Worm (Caenorhabditis elegans) whole organism, L1 larva: ENCODE measurements around the gene srd-63.
A peak's percentile ranks its signal among the peaks of the same experiment; 100 is the strongest.

Experiments
- C04F5.9 ChIP-seq: sonication (generic microtip); optimal IDR thresholded peaks from 2 replicates; lab custom pipeline; 2016; ENCODE audit warnings: missing genetic modification characterization, missing compliant biosample characterization
- C16A3.4 ChIP-seq: fragments of 150-350 bp; optimal IDR thresholded peaks from 2 replicates; lab custom pipeline; 2014; ENCODE audit warnings: missing biosample characterization, missing genetic modification characterization
- F16B12.6 ChIP-seq: fragments of 150-350 bp; optimal IDR thresholded peaks from 2 replicates; lab custom pipeline; 2014; ENCODE audit warnings: missing biosample characterization, missing genetic modification characterization
- Y116A8C.19 ChIP-seq: sonication (generic microtip); optimal IDR thresholded peaks from 2 replicates; lab custom pipeline; 2016; ENCODE audit warnings: missing compliant biosample characterization, missing genetic modification characterization, borderline replicate concordance
- aha-1 ChIP-seq: fragments of 150-350 bp; optimal IDR thresholded peaks from 2 replicates; lab custom pipeline; 2014; ENCODE audit warnings: missing biosample characterization, missing genetic modification characterization
- aly-2 ChIP-seq: fragments of 150-350 bp; optimal IDR thresholded peaks from 2 replicates; lab custom pipeline; 2014; ENCODE audit warnings: missing biosample characterization, missing genetic modification characterization
- ama-1 ChIP-seq: fragments of 150-350 bp; optimal IDR thresholded peaks from 2 replicates; lab custom pipeline; 2014
- ceh-63 ChIP-seq: fragments of 200-800 bp; sonication (Bioruptor generic); optimal IDR thresholded peaks from 2 replicates; lab custom pipeline; 2018; ENCODE audit warnings: mild to moderate bottlenecking, missing genetic modification characterization, missing compliant biosample characterization
- ceh-82 ChIP-seq, 3 experiments: fragments of 150-350 bp in 1 of 3; sonication (generic microtip) in 2 of 3; optimal IDR thresholded peaks; 2 replicates each; lab custom pipeline; 2014 to 2017; ENCODE audit warnings: missing biosample characterization in 3 of 3, missing genetic modification characterization in 3 of 3
- ceh-88 ChIP-seq: fragments of 200-800 bp; sonication (Bioruptor generic); IDR thresholded peaks from 2 replicates; pipeline ENCODE4 v1.3.6; 2022; ENCODE audit warnings: missing genetic modification characterization, missing compliant biosample characterization
- ceh-90 ChIP-seq: sonication (generic microtip); optimal IDR thresholded peaks from 2 replicates; lab custom pipeline; 2016; ENCODE audit warnings: missing genetic modification characterization, missing compliant biosample characterization
- dpl-1 ChIP-seq, 3 experiments: fragments of 150-350 bp in 2 of 3; sonication (generic microtip) in 1 of 3; optimal IDR thresholded peaks; 2 replicates each; lab custom pipeline; 2014 to 2017; ENCODE audit warnings: missing biosample characterization in 3 of 3, missing genetic modification characterization in 3 of 3, missing genetic modification reagents in 3 of 3
- efl-1 ChIP-seq, 4 experiments: fragments of 150-350 bp; optimal IDR thresholded peaks in 3 of 4; peaks in 1 of 4; 1 replicate in 1 of 4; 2 replicates in 3 of 4; lab custom pipeline; 2014; ENCODE audit warnings: missing biosample characterization in 2 of 4, missing genetic modification characterization in 2 of 4, missing genetic modification reagents in 2 of 4
- efl-3 ChIP-seq: fragments of 200-800 bp; sonication (Bioruptor generic); optimal IDR thresholded peaks from 2 replicates; lab custom pipeline; 2018; ENCODE audit warnings: mild to moderate bottlenecking, missing genetic modification characterization, missing compliant biosample characterization
- egl-13 ChIP-seq: sonication (generic microtip); optimal IDR thresholded peaks from 2 replicates; lab custom pipeline; 2016; ENCODE audit warnings: missing genotype, missing genetic modification reagents, missing genetic modification characterization, missing compliant biosample characterization
- egl-27 ChIP-seq, 2 experiments: fragments of 150-350 bp in 1 of 2; sonication (generic microtip); optimal IDR thresholded peaks; 3 replicates each; lab custom pipeline; 2017 to 2018; ENCODE audit warnings: missing biosample characterization in 2 of 2, missing genetic modification characterization in 2 of 2, missing genetic modification reagents in 2 of 2
- elt-2 ChIP-seq: sonication (generic microtip); optimal IDR thresholded peaks from 2 replicates; lab custom pipeline; 2016; ENCODE audit warnings: missing genetic modification characterization, mild to moderate bottlenecking, inconsistent platforms, missing compliant biosample characterization, missing genetic modification reagents
- elt-3 ChIP-seq, 6 experiments: fragments of 150-350 bp in 1 of 6; sonication (generic microtip); optimal IDR thresholded peaks; 2 replicates each; lab custom pipeline; 2017 to 2018; ENCODE audit warnings: missing biosample characterization in 6 of 6, missing genetic modification characterization in 6 of 6, inconsistent platforms in 1 of 6
- fkh-10 ChIP-seq: sonication (generic microtip); optimal IDR thresholded peaks from 2 replicates; lab custom pipeline; 2017; ENCODE audit warnings: missing biosample characterization, missing genetic modification reagents, missing genetic modification characterization
- fos-1 ChIP-seq: fragments of 150-350 bp; optimal IDR thresholded peaks from 2 replicates; lab custom pipeline; 2014; ENCODE audit warnings: missing biosample characterization, missing genetic modification characterization
- hlh-17 ChIP-seq: fragments of 200-800 bp; sonication (Bioruptor generic); optimal IDR thresholded peaks from 2 replicates; lab custom pipeline; 2018; ENCODE audit warnings: missing genetic modification characterization, mild to moderate bottlenecking, missing compliant biosample characterization, moderate library complexity, borderline replicate concordance
- hlh-4 ChIP-seq: sonication (generic microtip); optimal IDR thresholded peaks from 2 replicates; lab custom pipeline; 2016; ENCODE audit warnings: mild to moderate bottlenecking, missing genetic modification characterization, missing compliant biosample characterization
- hpl-2 ChIP-seq: fragments of 150-350 bp; optimal IDR thresholded peaks from 2 replicates; lab custom pipeline; 2014; ENCODE audit warnings: missing biosample characterization, missing genetic modification reagents, missing genetic modification characterization
- irx-1 ChIP-seq: sonication (generic microtip); optimal IDR thresholded peaks from 2 replicates; lab custom pipeline; 2016; ENCODE audit warnings: missing genetic modification characterization, missing compliant biosample characterization
- isw-1 ChIP-seq: fragments of 200-800 bp; sonication (Bioruptor generic); IDR thresholded peaks from 2 replicates; pipeline ENCODE4 v1.3.6; 2022; ENCODE audit warnings: missing genetic modification characterization, missing compliant biosample characterization
- lin-13 ChIP-seq: fragments of 150-350 bp; optimal IDR thresholded peaks from 2 replicates; lab custom pipeline; 2014; ENCODE audit warnings: missing biosample characterization, missing genetic modification reagents, missing genetic modification characterization
- lin-15B ChIP-seq: fragments of 150-350 bp; sonication (generic microtip); optimal IDR thresholded peaks from 3 replicates; lab custom pipeline; 2014; ENCODE audit warnings: missing biosample characterization, missing genetic modification characterization
- lin-35 ChIP-seq, 2 experiments: fragments of 150-350 bp; optimal IDR thresholded peaks; 2 replicates each; lab custom pipeline; 2014; ENCODE audit warnings: missing biosample characterization in 2 of 2, missing genetic modification characterization in 2 of 2, missing genetic modification reagents in 2 of 2
- lir-3 ChIP-seq: sonication (generic microtip); optimal IDR thresholded peaks from 2 replicates; lab custom pipeline; 2016; ENCODE audit warnings: mild to moderate bottlenecking, missing genetic modification characterization, moderate library complexity, missing compliant biosample characterization; ENCODE audit not compliant: poor library complexity
- mdl-1 ChIP-seq, 2 experiments: fragments of 150-350 bp; optimal IDR thresholded peaks; 2 replicates each; lab custom pipeline; 2014 to 2017; ENCODE audit warnings: missing biosample characterization in 2 of 2, missing genetic modification characterization in 2 of 2, inconsistent platforms in 1 of 2
- mep-1 ChIP-seq: fragments of 150-350 bp; optimal IDR thresholded peaks from 2 replicates; lab custom pipeline; 2014; ENCODE audit warnings: missing biosample characterization, missing genetic modification characterization
- nhr-12 ChIP-seq: sonication (generic microtip); optimal IDR thresholded peaks from 2 replicates; lab custom pipeline; 2017; ENCODE audit warnings: missing biosample characterization, missing genetic modification characterization
- nhr-47 ChIP-seq: sonication (generic microtip); optimal IDR thresholded peaks from 2 replicates; lab custom pipeline; 2016; ENCODE audit warnings: mild to moderate bottlenecking, missing genetic modification characterization, moderate library complexity, missing compliant biosample characterization
- nhr-71 ChIP-seq: sonication (generic microtip); optimal IDR thresholded peaks from 2 replicates; lab custom pipeline; 2016; ENCODE audit warnings: mild to moderate bottlenecking, missing genetic modification characterization, moderate library complexity, missing compliant biosample characterization
- nhr-76 ChIP-seq: sonication (generic microtip); optimal IDR thresholded peaks from 2 replicates; lab custom pipeline; 2017; ENCODE audit warnings: missing biosample characterization, missing genetic modification characterization
- nhr-77 ChIP-seq: fragments of 150-350 bp; optimal IDR thresholded peaks from 2 replicates; lab custom pipeline; 2014; ENCODE audit warnings: missing biosample characterization, missing genetic modification characterization
- nhr-90 ChIP-seq: sonication (generic microtip); optimal IDR thresholded peaks from 2 replicates; lab custom pipeline; 2016; ENCODE audit warnings: mild to moderate bottlenecking, missing genetic modification characterization, missing compliant biosample characterization; ENCODE audit not compliant: poor library complexity
- pag-3 ChIP-seq: sonication (generic microtip); optimal IDR thresholded peaks from 2 replicates; lab custom pipeline; 2017; ENCODE audit warnings: missing genetic modification characterization, mild to moderate bottlenecking, missing compliant biosample characterization, antibody characterized with exemption, borderline replicate concordance; ENCODE audit not compliant: insufficient read depth
- pax-3 ChIP-seq: fragments of 200-800 bp; sonication (Bioruptor generic); optimal IDR thresholded peaks from 2 replicates; lab custom pipeline; 2018; ENCODE audit warnings: mild to moderate bottlenecking, missing genetic modification characterization, moderate library complexity, missing compliant biosample characterization
- rnt-1 ChIP-seq: sonication (generic microtip); optimal IDR thresholded peaks from 2 replicates; lab custom pipeline; 2016; ENCODE audit warnings: mild to moderate bottlenecking, missing genetic modification characterization, moderate library complexity, missing compliant biosample characterization
- skn-1 ChIP-seq: fragments of 150-350 bp; optimal IDR thresholded peaks from 2 replicates; lab custom pipeline; 2014; ENCODE audit warnings: missing biosample characterization, missing genetic modification characterization
- snu-23 ChIP-seq: sonication (generic microtip); optimal IDR thresholded peaks from 2 replicates; lab custom pipeline; 2016; ENCODE audit warnings: missing genetic modification characterization, missing compliant biosample characterization
- sox-4 ChIP-seq: sonication (generic microtip); optimal IDR thresholded peaks from 2 replicates; lab custom pipeline; 2016; ENCODE audit warnings: missing genetic modification characterization, missing compliant biosample characterization
- tbx-2 ChIP-seq: sonication (generic microtip); optimal IDR thresholded peaks from 2 replicates; lab custom pipeline; 2016; ENCODE audit warnings: missing genetic modification characterization, missing compliant biosample characterization
- unc-130 ChIP-seq: fragments of 150-350 bp; optimal IDR thresholded peaks from 2 replicates; lab custom pipeline; 2017; ENCODE audit warnings: missing biosample characterization, missing genetic modification characterization, inconsistent platforms
- unc-62 ChIP-seq: fragments of 150-350 bp; optimal IDR thresholded peaks from 2 replicates; lab custom pipeline; 2014; ENCODE audit warnings: missing biosample characterization, missing genetic modification reagents, missing genetic modification characterization
- xbp-1 ChIP-seq: sonication (generic microtip); optimal IDR thresholded peaks from 2 replicates; lab custom pipeline; 2016; ENCODE audit warnings: missing genetic modification characterization, missing compliant biosample characterization
- zag-1 ChIP-seq: fragments of 150-350 bp; optimal IDR thresholded peaks from 2 replicates; lab custom pipeline; 2014; ENCODE audit warnings: missing biosample characterization, missing genetic modification characterization
- zip-4 ChIP-seq: fragments of 200-800 bp; sonication (Bioruptor generic); optimal IDR thresholded peaks from 2 replicates; lab custom pipeline; 2018; ENCODE audit warnings: mild to moderate bottlenecking, missing genetic modification characterization, moderate library complexity, missing compliant biosample characterization

Gene srd-63

ce11 chrV:16356798-16357197 is 36.8 kb downstream of the srd-63 start:
- TF ChIP-seq dpl-1 (GFP tag; optimal IDR thresholded peaks at IDR 0.05; lab: Kevin White, UChicago) = peak in 1 of 3 experiments; percentile 41
- peak in 1 of 2 experiments; percentile 38 for TF ChIP-seq efl-1 (optimal IDR thresholded peaks at IDR 0.05; lab: Kevin White, UChicago)
- peak; percentile 59 to 93 for TF ChIP-seq efl-1 (GFP tag; optimal IDR thresholded peaks at IDR 0.05 in 1 of 2; lab: Kevin White, UChicago)
- TF ChIP-seq aha-1 (tag; lab: Kevin White, UChicago) = no peak
- TF ChIP-seq, all 84 proteins: peak for 2

ce11 chrV:16355941-16356340 is 37.7 kb downstream of the srd-63 start:
- TF ChIP-seq irx-1 (tag; lab: Kevin White, UChicago) (peak; percentile 81), Y116A8C.19 (no peak), efl-1 (optimal IDR thresholded peaks at IDR 0.05; lab: Kevin White, UChicago) (peak; percentile 84 to 93), efl-1 (GFP tag; optimal IDR thresholded peaks at IDR 0.05 in 1 of 2; lab: Kevin White, UChicago) (peak; percentile 57 to 96), sox-4 (peak; percentile 47), snu-23 (GFP tag; lab: Kevin White, UChicago) (peak; percentile 96), nhr-47 (tag; lab: Kevin White, UChicago) (peak; percentile 91), ama-1 (lab: Kevin White, UChicago) (no peak), hlh-17 (no peak), nhr-71 (peak; percentile 97), hlh-4 (tag; lab: Kevin White, UChicago) (no peak), zag-1 (no peak), lir-3 (tag; lab: Kevin White, UChicago) (no peak), elt-3 (tag; optimal IDR thresholded peaks at IDR 0.05; lab: Kevin White, UChicago) (peak in 3 of 6 experiments; percentile 75 to 83 (median 81)), C04F5.9 (tag; lab: Kevin White, UChicago) (no peak), mdl-1 (tag; optimal IDR thresholded peaks at IDR 0.05; lab: Kevin White, UChicago) (peak; percentile 67 to 92), tbx-2 (tag; lab: Kevin White, UChicago) (peak; percentile 90), ceh-82 (tag; optimal IDR thresholded peaks at IDR 0.05; lab: Kevin White, UChicago) (peak; percentile 82 to 91 (median 85)), skn-1 (tag; lab: Kevin White, UChicago) (peak; percentile 89), unc-62 (GFP tag; lab: Kevin White, UChicago) (no peak), elt-2 (tag; lab: Kevin White, UChicago) (peak; percentile 87), hpl-2 (GFP tag; lab: Kevin White, UChicago) (no peak), rnt-1 (tag; lab: Kevin White, UChicago) (peak; percentile 86), lin-13 (GFP tag; lab: Kevin White, UChicago) (peak; percentile 75), xbp-1 (tag; lab: Kevin White, UChicago) (peak; percentile 83), nhr-12 (tag; lab: Kevin White, UChicago) (no peak), F16B12.6 (tag; lab: Kevin White, UChicago) (peak; percentile 33), egl-13 (tag; lab: Kevin White, UChicago) (peak; percentile 79), mep-1 (tag; lab: Kevin White, UChicago) (peak; percentile 77), unc-130 (no peak), lin-35 (GFP tag; optimal IDR thresholded peaks at IDR 0.05; lab: Kevin White, UChicago) (peak; percentile 72 to 85), pag-3 (tag; lab: Kevin White, UChicago) (no peak), zip-4 (GFP tag; lab: Kevin White, UChicago) (peak; percentile 50), nhr-77 (tag; lab: Kevin White, UChicago) (peak; percentile 81), nhr-90 (tag; lab: Kevin White, UChicago) (peak; percentile 83), efl-3 (GFP tag; lab: Kevin White, UChicago) (no peak), ceh-90 (no peak), isw-1 (GFP tag; lab: Robert Waterston, UW) (peak; percentile 76), aly-2 (tag; lab: Kevin White, UChicago) (peak; percentile 9), fos-1 (peak; percentile 79), egl-27 (tag; optimal IDR thresholded peaks at IDR 0.05; lab: Kevin White, UChicago) (peak; percentile 42 to 83), pax-3 (tag; lab: Kevin White, UChicago) (peak; percentile 76), C16A3.4 (peak; percentile 73), ceh-88 (GFP tag; lab: Robert Waterston, UW) (peak; percentile 68), nhr-76 (tag; lab: Kevin White, UChicago) (no peak), fkh-10 (peak; percentile 79), lin-15B (tag; lab: Kevin White, UChicago) (peak; percentile 12), ceh-63 (GFP tag; lab: Kevin White, UChicago) (no peak)
